Worm (Caenorhabditis elegans) whole organism, young adult: ENCODE results near the gene syg-1.

Source experiments
- B0019.2 ChIP-seq: fragments of 200-800 bp; sonication (Bioruptor generic); conservative IDR thresholded peaks from 2 replicates; pipeline ENCODE4 v1.3.6; 2022; ENCODE audit warnings: missing genetic modification reagents, missing genetic modification characterization, missing compliant biosample characterization
- B0336.3 ChIP-seq: fragments of 200-800 bp; sonication (Bioruptor generic); IDR thresholded peaks from 2 replicates; pipeline ENCODE4 v1.3.6; 2022; ENCODE audit warnings: missing genetic modification characterization, missing compliant biosample characterization
- C06A6.2 ChIP-seq: fragments of 200-800 bp; sonication (Bioruptor generic); conservative IDR thresholded peaks from 2 replicates; pipeline ENCODE4 v1.3.6; 2022; ENCODE audit warnings: missing genetic modification characterization, missing compliant biosample characterization
- C17E4.6 ChIP-seq: fragments of 200-800 bp; sonication (Bioruptor generic); IDR thresholded peaks from 2 replicates; pipeline ENCODE4 v1.3.6; 2022; ENCODE audit warnings: missing genetic modification reagents, missing genetic modification characterization, missing compliant biosample characterization
- F33H1.4 ChIP-seq: fragments of 200-800 bp; sonication (Bioruptor generic); IDR thresholded peaks from 2 replicates; pipeline ENCODE4 v1.3.6; 2022; ENCODE audit warnings: missing genetic modification reagents, missing genetic modification characterization, missing compliant biosample characterization
- F49E8.2 ChIP-seq: sonication (generic microtip); optimal IDR thresholded peaks from 3 replicates; lab custom pipeline; 2017; ENCODE audit warnings: missing genetic modification characterization, mild to moderate bottlenecking, missing compliant biosample characterization, antibody characterized with exemption, moderate library complexity; ENCODE audit not compliant: insufficient read depth
- K11D2.4 ChIP-seq: fragments of 200-800 bp; sonication (Bioruptor generic); IDR thresholded peaks from 2 replicates; pipeline ENCODE4 v1.3.6; 2022; ENCODE audit warnings: missing genetic modification reagents, missing genetic modification characterization, missing compliant biosample characterization
- T26A5.8 ChIP-seq: sonication (generic microtip); optimal IDR thresholded peaks from 2 replicates; lab custom pipeline; 2016; ENCODE audit warnings: missing genetic modification characterization, missing compliant biosample characterization
- Y79H2A.3 ChIP-seq: fragments of 200-800 bp; sonication (Bioruptor generic); conservative IDR thresholded peaks from 2 replicates; pipeline ENCODE4 v1.3.6; 2022; ENCODE audit warnings: missing genetic modification reagents, missing genetic modification characterization, missing compliant biosample characterization
- Y95B8A.8 ChIP-seq: fragments of 200-800 bp; sonication (Bioruptor generic); IDR thresholded peaks from 2 replicates; pipeline ENCODE4 v1.3.6; 2022; ENCODE audit warnings: missing genetic modification reagents, missing genetic modification characterization, missing compliant biosample characterization
- ZK185.1 ChIP-seq: sonication (generic microtip); optimal IDR thresholded peaks from 2 replicates; lab custom pipeline; 2016; ENCODE audit warnings: mild to moderate bottlenecking, missing genetic modification characterization, missing compliant biosample characterization; ENCODE audit not compliant: poor library complexity, severe bottlenecking
- atf-7 ChIP-seq: sonication (generic microtip); optimal IDR thresholded peaks from 2 replicates; lab custom pipeline; 2017; ENCODE audit warnings: mild to moderate bottlenecking, missing genetic modification characterization, missing compliant biosample characterization
- athp-1 ChIP-seq: sonication (generic microtip); optimal IDR thresholded peaks from 2 replicates; lab custom pipeline; 2017; ENCODE audit warnings: mild to moderate bottlenecking, missing genetic modification characterization, missing compliant biosample characterization
- attf-3 ChIP-seq: fragments of 200-800 bp; sonication (Bioruptor generic); conservative IDR thresholded peaks from 2 replicates; pipeline ENCODE4 v1.3.6; 2022; ENCODE audit warnings: missing genetic modification reagents, missing genetic modification characterization, missing compliant biosample characterization
- attf-5 ChIP-seq: fragments of 200-800 bp; sonication (Bioruptor generic); optimal IDR thresholded peaks from 2 replicates; lab custom pipeline; 2018; ENCODE audit warnings: mild to moderate bottlenecking, missing genetic modification characterization, missing compliant biosample characterization
- cebp-1 ChIP-seq, 2 experiments: fragments of 200-800 bp in 1 of 2; sonication (Bioruptor generic) in 1 of 2; sonication (generic microtip) in 1 of 2; IDR thresholded peaks in 1 of 2; optimal IDR thresholded peaks in 1 of 2; 2 replicates each; pipeline versions ENCODE4 v1.3.6 to Lab custom; 2017 to 2022; ENCODE audit warnings: missing compliant biosample characterization in 2 of 2, missing genetic modification characterization in 2 of 2, mild to moderate bottlenecking in 1 of 2, missing genetic modification reagents in 1 of 2, moderate library complexity in 1 of 2
- ceh-100 ChIP-seq: fragments of 200-800 bp; sonication (Bioruptor generic); IDR thresholded peaks from 2 replicates; pipeline ENCODE4 v1.3.6; 2022; ENCODE audit warnings: missing genetic modification reagents, missing genetic modification characterization, missing compliant biosample characterization
- ceh-91 ChIP-seq: fragments of 200-800 bp; sonication (Bioruptor generic); IDR thresholded peaks from 2 replicates; pipeline ENCODE4 v1.3.6; 2022; ENCODE audit warnings: missing genetic modification reagents, missing genetic modification characterization, missing compliant biosample characterization
- die-1 ChIP-seq: sonication (generic microtip); optimal IDR thresholded peaks from 2 replicates; lab custom pipeline; 2016; ENCODE audit warnings: missing genotype, mild to moderate bottlenecking, missing genetic modification characterization, missing compliant biosample characterization
- gei-17 ChIP-seq: fragments of 200-800 bp; sonication (Bioruptor generic); optimal IDR thresholded peaks from 2 replicates; lab custom pipeline; 2018; ENCODE audit warnings: mild to moderate bottlenecking, missing genetic modification characterization, missing compliant biosample characterization
- him-1 ChIP-seq: sonication (generic microtip); optimal IDR thresholded peaks from 2 replicates; lab custom pipeline; 2016; ENCODE audit warnings: missing genotype, missing genetic modification reagents, missing genetic modification characterization, missing compliant biosample characterization
- hlh-12 ChIP-seq: sonication (generic microtip); optimal IDR thresholded peaks from 2 replicates; lab custom pipeline; 2016; ENCODE audit warnings: missing genetic modification characterization, missing compliant biosample characterization
- hmg-1.2 ChIP-seq: fragments of 200-800 bp; sonication (Bioruptor generic); IDR thresholded peaks from 2 replicates; pipeline ENCODE4 v1.3.6; 2022; ENCODE audit warnings: missing genetic modification reagents, missing genetic modification characterization, missing compliant biosample characterization
- lin-35 ChIP-seq, 3 experiments: fragments of 150-350 bp in 2 of 3; sonication (generic microtip) in 1 of 3; optimal IDR thresholded peaks; 2 replicates each; lab custom pipeline; 2014 to 2018; ENCODE audit warnings: missing biosample characterization in 3 of 3, missing genetic modification characterization in 3 of 3, missing genetic modification reagents in 3 of 3
- lin-54 ChIP-seq: fragments of 200-800 bp; sonication (Bioruptor generic); optimal IDR thresholded peaks from 2 replicates; lab custom pipeline; 2018; ENCODE audit warnings: mild to moderate bottlenecking, missing genetic modification characterization, missing compliant biosample characterization
- lir-1 ChIP-seq: fragments of 200-800 bp; sonication (Bioruptor generic); conservative IDR thresholded peaks from 2 replicates; pipeline ENCODE4 v1.3.6; 2022; ENCODE audit warnings: missing genetic modification reagents, missing genetic modification characterization, missing compliant biosample characterization
- lsl-1 ChIP-seq: fragments of 200-800 bp; sonication (Bioruptor generic); optimal IDR thresholded peaks from 2 replicates; lab custom pipeline; 2018; ENCODE audit warnings: mild to moderate bottlenecking, missing genetic modification characterization, moderate library complexity, missing compliant biosample characterization
- lsy-27 ChIP-seq: sonication (generic microtip); optimal IDR thresholded peaks from 2 replicates; lab custom pipeline; 2017; ENCODE audit warnings: missing genetic modification characterization, mild to moderate bottlenecking, missing compliant biosample characterization, antibody characterized with exemption, missing genotype, borderline replicate concordance; ENCODE audit not compliant: insufficient read depth
- madf-10 ChIP-seq: sonication (generic microtip); optimal IDR thresholded peaks from 2 replicates; lab custom pipeline; 2016; ENCODE audit warnings: mild to moderate bottlenecking, missing genetic modification characterization, missing compliant biosample characterization
- madf-3 ChIP-seq: fragments of 200-800 bp; sonication (Bioruptor generic); IDR thresholded peaks from 2 replicates; pipeline ENCODE4 v1.3.6; 2022; ENCODE audit warnings: missing genetic modification reagents, missing genetic modification characterization, missing compliant biosample characterization
- mcd-1 ChIP-seq: fragments of 200-800 bp; sonication (Bioruptor generic); IDR thresholded peaks from 2 replicates; pipeline ENCODE4 v1.3.6; 2022; ENCODE audit warnings: missing genetic modification reagents, missing genetic modification characterization, missing compliant biosample characterization
- mes-4 ChIP-seq: sonication (generic microtip); optimal IDR thresholded peaks from 2 replicates; lab custom pipeline; 2016; ENCODE audit warnings: missing genotype, missing genetic modification characterization, missing compliant biosample characterization
- nfya-1 ChIP-seq: sonication (generic microtip); optimal IDR thresholded peaks from 2 replicates; lab custom pipeline; 2017; ENCODE audit warnings: antibody characterized with exemption, missing compliant biosample characterization, missing genetic modification characterization, borderline replicate concordance; ENCODE audit not compliant: insufficient read depth
- nfya-2 ChIP-seq: fragments of 200-800 bp; sonication (Bioruptor generic); IDR thresholded peaks from 2 replicates; pipeline ENCODE4 v1.3.6; 2022; ENCODE audit warnings: missing genetic modification reagents, missing genetic modification characterization, missing compliant biosample characterization
- nfyb-1 ChIP-seq: fragments of 200-800 bp; sonication (Bioruptor generic); IDR thresholded peaks from 2 replicates; pipeline ENCODE4 v1.3.6; 2022; ENCODE audit warnings: missing genetic modification reagents, missing genetic modification characterization, missing compliant biosample characterization
- repo-1 ChIP-seq: sonication (generic microtip); optimal IDR thresholded peaks from 2 replicates; lab custom pipeline; 2017; ENCODE audit warnings: mild to moderate bottlenecking, missing genetic modification characterization, missing compliant biosample characterization
- sdz-38 ChIP-seq: sonication (generic microtip); optimal IDR thresholded peaks from 2 replicates; lab custom pipeline; 2016; ENCODE audit warnings: missing genotype, missing genetic modification characterization, missing compliant biosample characterization
- sea-2 ChIP-seq: fragments of 200-800 bp; sonication (Bioruptor generic); IDR thresholded peaks from 2 replicates; pipeline ENCODE4 v1.3.6; 2022; ENCODE audit warnings: missing genetic modification characterization, missing compliant biosample characterization
- snpc-1.1 ChIP-seq: sonication (generic microtip); optimal IDR thresholded peaks from 2 replicates; lab custom pipeline; 2017; ENCODE audit warnings: missing genetic modification characterization, mild to moderate bottlenecking, missing compliant biosample characterization, antibody characterized with exemption, moderate library complexity, missing genotype, missing genetic modification reagents; ENCODE audit not compliant: insufficient read depth
- snpc-3.4 ChIP-seq: sonication (generic microtip); optimal IDR thresholded peaks from 2 replicates; lab custom pipeline; 2017; ENCODE audit warnings: missing genetic modification characterization, mild to moderate bottlenecking, missing compliant biosample characterization, antibody characterized with exemption, moderate library complexity, missing genotype, missing genetic modification reagents
- sptf-2 ChIP-seq: fragments of 200-800 bp; sonication (Bioruptor generic); optimal IDR thresholded peaks from 2 replicates; lab custom pipeline; 2018; ENCODE audit warnings: mild to moderate bottlenecking, missing genetic modification characterization, missing compliant biosample characterization
- tlf-1 ChIP-seq: fragments of 200-800 bp; sonication (Bioruptor generic); optimal IDR thresholded peaks from 2 replicates; lab custom pipeline; 2018; ENCODE audit warnings: mild to moderate bottlenecking, missing genetic modification characterization, missing compliant biosample characterization
- unc-130 ChIP-seq: sonication (generic microtip); optimal IDR thresholded peaks from 2 replicates; lab custom pipeline; 2016; ENCODE audit warnings: missing genetic modification reagents, missing genetic modification characterization, missing compliant biosample characterization
- ztf-18 ChIP-seq: sonication (generic microtip); optimal IDR thresholded peaks from 2 replicates; lab custom pipeline; 2016; ENCODE audit warnings: missing genotype, mild to moderate bottlenecking, missing genetic modification characterization, missing compliant biosample characterization
- ztf-25 ChIP-seq: fragments of 200-800 bp; sonication (Bioruptor generic); IDR thresholded peaks from 2 replicates; pipeline ENCODE4 v1.3.6; 2022; ENCODE audit warnings: missing genetic modification reagents, missing genetic modification characterization, missing compliant biosample characterization
- ztf-26 ChIP-seq: sonication (generic microtip); optimal IDR thresholded peaks from 2 replicates; lab custom pipeline; 2017; ENCODE audit warnings: missing genetic modification characterization, missing compliant biosample characterization
- ztf-28 ChIP-seq: fragments of 200-800 bp; sonication (Bioruptor generic); IDR thresholded peaks from 2 replicates; pipeline ENCODE4 v1.3.6; 2022; ENCODE audit warnings: missing genetic modification reagents, missing genetic modification characterization, missing compliant biosample characterization
- ztf-6 ChIP-seq: fragments of 200-800 bp; sonication (Bioruptor generic); IDR thresholded peaks from 2 replicates; pipeline ENCODE4 v1.3.6; 2022; ENCODE audit warnings: missing genetic modification reagents, missing genetic modification characterization, missing compliant biosample characterization

Gene syg-1

ce11 chrX:2527877-2528276 is 12.8 kb upstream of the syg-1 start (continued):
- TF ChIP-seq die-1 (tag; lab: Kevin White, UChicago) (peak; percentile 74), gei-17 (no peak), tlf-1 (no peak), ceh-100 (no peak), sdz-38 (tag; lab: Kevin White, UChicago) (no peak), ztf-18 (tag; lab: Kevin White, UChicago) (peak; percentile 57), ztf-6 (GFP tag; lab: Robert Waterston, UW) (no peak), attf-5 (no peak), lsy-27 (tag; lab: Kevin White, UChicago) (no peak), ceh-91 (no peak), ztf-28 (GFP tag; lab: Robert Waterston, UW) (no peak), nfya-1 (tag; lab: Kevin White, UChicago) (no peak), cebp-1 (GFP tag; IDR thresholded peaks at IDR 0.05; lab: Robert Waterston, UW) (no peak), cebp-1 (tag; optimal IDR thresholded peaks at IDR 0.05; lab: Kevin White, UChicago) (peak; percentile 56), hmg-1.2 (peak; percentile 69), him-1 (peak; percentile 21), K11D2.4 (GFP tag; lab: Robert Waterston, UW) (no peak), lin-54 (GFP tag; lab: Kevin White, UChicago) (no peak), repo-1 (peak; percentile 46), atf-7 (tag; lab: Kevin White, UChicago) (no peak), madf-3 (0 out of 2 replicates have a peak, but pooled peaks have one; percentile 65), nfyb-1 (GFP tag; lab: Robert Waterston, UW) (peak; percentile 81), lsl-1 (GFP tag; lab: Kevin White, UChicago) (no peak), snpc-1.1 (tag; lab: Kevin White, UChicago) (no peak), hlh-12 (tag; lab: Kevin White, UChicago) (no peak), ztf-25 (GFP tag; lab: Robert Waterston, UW) (no peak), athp-1 (tag; lab: Kevin White, UChicago) (no peak), C06A6.2 (GFP tag; lab: Robert Waterston, UW) (no peak), Y95B8A.8 (GFP tag; lab: Robert Waterston, UW) (no peak), sptf-2 (GFP tag; lab: Kevin White, UChicago) (no peak), lin-35 (GFP tag; optimal IDR thresholded peaks at IDR 0.05; lab: Kevin White, UChicago) (peak in 1 of 3 experiments; percentile 45), attf-3 (GFP tag; lab: Robert Waterston, UW) (no peak), madf-10 (tag; lab: Kevin White, UChicago) (peak; percentile 53), Y79H2A.3 (GFP tag; lab: Robert Waterston, UW) (no peak), F33H1.4 (GFP tag; lab: Robert Waterston, UW) (no peak), lir-1 (GFP tag; lab: Robert Waterston, UW) (no peak), nfya-2 (GFP tag; lab: Robert Waterston, UW) (no peak), unc-130 (GFP tag; lab: Kevin White, UChicago) (no peak), F49E8.2 (tag; lab: Kevin White, UChicago) (no peak), B0336.3 (GFP tag; lab: Robert Waterston, UW) (peak; percentile 33; the same call in 1 of the 2 replicates), ztf-26 (no peak), mcd-1 (GFP tag; lab: Robert Waterston, UW) (peak; percentile 45; the same call in 1 of the 2 replicates), C17E4.6 (GFP tag; lab: Robert Waterston, UW) (no peak), snpc-3.4 (tag; lab: Kevin White, UChicago) (no peak), ZK185.1 (tag; lab: Kevin White, UChicago) (no peak), B0019.2 (no peak), T26A5.8 (tag; lab: Kevin White, UChicago) (peak; percentile 39), sea-2 (GFP tag; lab: Robert Waterston, UW) (no peak), mes-4 (tag; lab: Kevin White, UChicago) (peak; percentile 54)
